Fruit fly (Drosophila melanogaster) whole organism, embryonic: Measurements from ENCODE around the gene ETHR.

Source experiments
- Adf1 ChIP-seq: fragments of 200-800 bp; sonication (Bioruptor generic); IDR thresholded peaks from 2 replicates; pipeline ENCODE4 v1.3.6; 2022; ENCODE audit warnings: missing biosample characterization, missing genetic modification characterization
- CG2712 ChIP-seq: fragments of 200-800 bp; optimal IDR thresholded peaks from 3 replicates; lab custom pipeline; 2019; ENCODE audit warnings: missing biosample characterization, mild to moderate bottlenecking, missing genetic modification characterization, moderate library complexity
- CG4424 ChIP-seq: fragments of 200-800 bp; sonication (Bioruptor generic); optimal IDR thresholded peaks from 3 replicates; lab custom pipeline; 2016; ENCODE audit warnings: missing biosample characterization, missing genetic modification characterization
- CTCF ChIP-seq: fragments of 200-800 bp; sonication (Bioruptor generic); optimal IDR thresholded peaks from 2 replicates; lab custom pipeline; 2017; ENCODE audit warnings: missing biosample characterization, mild to moderate bottlenecking, missing genetic modification characterization, moderate library complexity
- Nf-YB ChIP-seq: fragments of 200-800 bp; sonication (Bioruptor generic); optimal IDR thresholded peaks from 3 replicates; lab custom pipeline; 2019; ENCODE audit warnings: missing biosample characterization, mild to moderate bottlenecking, missing genetic modification characterization, moderate library complexity
- fd102C ChIP-seq: fragments of 200-800 bp; sonication (Bioruptor generic); optimal IDR thresholded peaks from 2 replicates; lab custom pipeline; 2018; ENCODE audit warnings: missing biosample characterization, mild to moderate bottlenecking, missing genetic modification characterization, moderate library complexity
- inv ChIP-seq: fragments of 200-800 bp; sonication (Bioruptor generic); IDR thresholded peaks from 2 replicates; pipeline ENCODE4 v1.3.6; 2022; ENCODE audit warnings: missing biosample characterization, missing genetic modification characterization; ENCODE audit not compliant: partially characterized antibody
- mld ChIP-seq: fragments of 200-800 bp; sonication (Bioruptor generic); IDR thresholded peaks from 3 replicates; pipeline ENCODE4 v1.3.6; 2022; ENCODE audit warnings: missing biosample characterization, missing genetic modification characterization; ENCODE audit not compliant: partially characterized antibody

DNA sequence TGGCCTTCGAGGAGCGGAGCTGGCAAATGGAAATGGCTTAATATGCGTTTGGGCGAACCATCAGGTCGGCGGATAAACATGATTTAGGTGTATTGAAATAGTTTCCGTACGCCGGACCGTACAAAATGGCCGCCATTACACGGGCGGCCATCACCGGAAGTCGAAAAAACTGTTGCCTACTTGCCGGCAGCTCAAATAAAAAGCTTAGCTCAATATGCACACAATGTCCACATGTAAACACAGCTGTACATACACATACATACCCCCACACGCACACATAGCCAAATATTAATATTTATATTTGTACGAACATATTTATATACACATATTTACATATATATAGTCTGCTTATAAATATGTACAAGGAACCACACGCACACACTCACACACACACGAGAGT lies 16.4 kb downstream of the ETHR start:
- TF ChIP-seq CTCF (no peak), CG2712 (peak; percentile 4), inv (no peak), CG4424 (GFP tag; lab: Kevin White, UChicago) (no peak), mld (no peak), Nf-YB (GFP tag; lab: Kevin White, UChicago) (peak; percentile 17), fd102C (GFP tag; lab: Kevin White, UChicago) (no peak), Adf1 (GFP tag; lab: Robert Waterston, UW) (no peak)
